Worm (Caenorhabditis elegans) whole organism, young adult: ENCODE data around the gene nmy-3.

ENCODE experiments used
- B0261.1 ChIP-seq: sonication (generic microtip); optimal IDR thresholded peaks from 2 replicates; lab custom pipeline; 2016; ENCODE audit warnings: mild to moderate bottlenecking, missing genetic modification characterization, moderate library complexity, missing compliant biosample characterization
- B0336.3 ChIP-seq: fragments of 200-800 bp; sonication (Bioruptor generic); IDR thresholded peaks from 2 replicates; pipeline ENCODE4 v1.3.6; 2022; ENCODE audit warnings: missing genetic modification characterization, missing compliant biosample characterization
- F10E7.11 ChIP-seq: sonication (generic microtip); optimal IDR thresholded peaks from 2 replicates; lab custom pipeline; 2017; ENCODE audit warnings: mild to moderate bottlenecking, missing genetic modification characterization, moderate library complexity, missing compliant biosample characterization
- F39B2.1 ChIP-seq: fragments of 200-800 bp; sonication (Bioruptor generic); IDR thresholded peaks from 2 replicates; pipeline ENCODE4 v1.3.6; 2022; ENCODE audit warnings: missing genetic modification reagents, missing genetic modification characterization, missing compliant biosample characterization
- F55B11.4 ChIP-seq: sonication (generic microtip); optimal IDR thresholded peaks from 2 replicates; lab custom pipeline; 2016; ENCODE audit warnings: missing compliant biosample characterization, missing genetic modification characterization, borderline replicate concordance; ENCODE audit not compliant: insufficient read depth
- K11D2.4 ChIP-seq: fragments of 200-800 bp; sonication (Bioruptor generic); IDR thresholded peaks from 2 replicates; pipeline ENCODE4 v1.3.6; 2022; ENCODE audit warnings: missing genetic modification reagents, missing genetic modification characterization, missing compliant biosample characterization
- Y53F4B.3 ChIP-seq: fragments of 200-800 bp; sonication (Bioruptor generic); IDR thresholded peaks from 2 replicates; pipeline ENCODE4 v1.3.6; 2022; ENCODE audit warnings: missing genetic modification reagents, missing genetic modification characterization, missing compliant biosample characterization
- Y56A3A.18 ChIP-seq: fragments of 200-800 bp; sonication (Bioruptor generic); IDR thresholded peaks from 2 replicates; pipeline ENCODE4 v1.3.6; 2022; ENCODE audit warnings: missing genetic modification reagents, missing genetic modification characterization, missing compliant biosample characterization
- Y67H2A.10 ChIP-seq: fragments of 200-800 bp; sonication (Bioruptor generic); conservative IDR thresholded peaks from 2 replicates; pipeline ENCODE4 v1.3.6; 2022; ENCODE audit warnings: missing genetic modification reagents, missing genetic modification characterization, missing compliant biosample characterization
- akir-1 ChIP-seq: fragments of 200-800 bp; sonication (Bioruptor generic); optimal IDR thresholded peaks from 2 replicates; lab custom pipeline; 2018; ENCODE audit warnings: mild to moderate bottlenecking, missing genetic modification characterization, moderate library complexity, missing compliant biosample characterization
- ama-1 ChIP-seq, 3 experiments: fragments of 150-350 bp in 1 of 3; sonication (generic microtip) in 2 of 3; optimal IDR thresholded peaks; 2 replicates each; lab custom pipeline; 2014 to 2018; ENCODE audit warnings: missing biosample characterization in 2 of 3, missing genetic modification characterization in 2 of 3, missing genetic modification reagents in 2 of 3
- aptf-2 ChIP-seq: fragments of 200-800 bp; sonication (Bioruptor generic); conservative IDR thresholded peaks from 2 replicates; pipeline ENCODE4 v1.3.6; 2022; ENCODE audit warnings: missing genetic modification reagents, missing genetic modification characterization, missing compliant biosample characterization
- atf-7 ChIP-seq: sonication (generic microtip); optimal IDR thresholded peaks from 2 replicates; lab custom pipeline; 2017; ENCODE audit warnings: mild to moderate bottlenecking, missing genetic modification characterization, missing compliant biosample characterization
- attf-5 ChIP-seq: fragments of 200-800 bp; sonication (Bioruptor generic); optimal IDR thresholded peaks from 2 replicates; lab custom pipeline; 2018; ENCODE audit warnings: mild to moderate bottlenecking, missing genetic modification characterization, missing compliant biosample characterization
- attf-6 ChIP-seq: fragments of 200-800 bp; sonication (Bioruptor generic); IDR thresholded peaks from 2 replicates; pipeline ENCODE4 v1.3.6; 2022; ENCODE audit warnings: missing genetic modification reagents, missing genetic modification characterization, missing compliant biosample characterization
- bed-2 ChIP-seq: fragments of 200-800 bp; sonication (Bioruptor generic); IDR thresholded peaks from 2 replicates; pipeline ENCODE4 v1.3.6; 2022; ENCODE audit warnings: missing genetic modification reagents, missing genetic modification characterization, missing compliant biosample characterization
- cebp-2 ChIP-seq: fragments of 200-800 bp; sonication (Bioruptor generic); IDR thresholded peaks from 2 replicates; pipeline ENCODE4 v1.3.6; 2022; ENCODE audit warnings: missing genetic modification characterization, missing compliant biosample characterization
- ceh-40 ChIP-seq: fragments of 200-800 bp; sonication (Bioruptor generic); IDR thresholded peaks from 2 replicates; pipeline ENCODE4 v1.3.6; 2022; ENCODE audit warnings: missing genetic modification characterization, missing compliant biosample characterization
- ceh-79 ChIP-seq: sonication (generic microtip); optimal IDR thresholded peaks from 2 replicates; lab custom pipeline; 2017; ENCODE audit warnings: mild to moderate bottlenecking, missing genetic modification characterization, missing compliant biosample characterization
- ceh-91 ChIP-seq: fragments of 200-800 bp; sonication (Bioruptor generic); IDR thresholded peaks from 2 replicates; pipeline ENCODE4 v1.3.6; 2022; ENCODE audit warnings: missing genetic modification reagents, missing genetic modification characterization, missing compliant biosample characterization
- hlh-26 ChIP-seq: fragments of 200-800 bp; sonication (Bioruptor generic); conservative IDR thresholded peaks from 2 replicates; pipeline ENCODE4 v1.3.6; 2022; ENCODE audit warnings: missing genetic modification reagents, missing genetic modification characterization, missing compliant biosample characterization
- let-607 ChIP-seq, 2 experiments: fragments of 200-800 bp in 1 of 2; sonication (Bioruptor generic) in 1 of 2; sonication (generic microtip) in 1 of 2; optimal IDR thresholded peaks; 2 replicates each; lab custom pipeline; 2016 to 2018; ENCODE audit warnings: mild to moderate bottlenecking in 2 of 2, missing compliant biosample characterization in 2 of 2, missing genetic modification characterization in 2 of 2, moderate library complexity in 2 of 2, missing genotype in 1 of 2
- lin-26 ChIP-seq: fragments of 200-800 bp; sonication (Bioruptor generic); IDR thresholded peaks from 2 replicates; pipeline ENCODE4 v1.3.6; 2022; ENCODE audit warnings: missing genetic modification reagents, missing genetic modification characterization, missing compliant biosample characterization
- lsl-1 ChIP-seq: fragments of 200-800 bp; sonication (Bioruptor generic); optimal IDR thresholded peaks from 2 replicates; lab custom pipeline; 2018; ENCODE audit warnings: mild to moderate bottlenecking, missing genetic modification characterization, moderate library complexity, missing compliant biosample characterization
- nhr-179 ChIP-seq: sonication (generic microtip); optimal IDR thresholded peaks from 2 replicates; lab custom pipeline; 2016; ENCODE audit warnings: mild to moderate bottlenecking, missing genetic modification characterization, missing compliant biosample characterization
- nhr-80 ChIP-seq: sonication (generic microtip); optimal IDR thresholded peaks from 2 replicates; lab custom pipeline; 2016; ENCODE audit warnings: missing genetic modification characterization, missing compliant biosample characterization
- sea-2 ChIP-seq: fragments of 200-800 bp; sonication (Bioruptor generic); IDR thresholded peaks from 2 replicates; pipeline ENCODE4 v1.3.6; 2022; ENCODE audit warnings: missing genetic modification characterization, missing compliant biosample characterization
- sptf-2 ChIP-seq: fragments of 200-800 bp; sonication (Bioruptor generic); optimal IDR thresholded peaks from 2 replicates; lab custom pipeline; 2018; ENCODE audit warnings: mild to moderate bottlenecking, missing genetic modification characterization, missing compliant biosample characterization
- tbx-9 ChIP-seq: sonication (generic microtip); optimal IDR thresholded peaks from 2 replicates; lab custom pipeline; 2016; ENCODE audit warnings: borderline replicate concordance, missing genetic modification characterization, inconsistent platforms, missing compliant biosample characterization
- unc-130 ChIP-seq: sonication (generic microtip); optimal IDR thresholded peaks from 2 replicates; lab custom pipeline; 2016; ENCODE audit warnings: missing genetic modification reagents, missing genetic modification characterization, missing compliant biosample characterization
- unc-62 ChIP-seq: fragments of 150-350 bp; optimal IDR thresholded peaks from 2 replicates; lab custom pipeline; 2014; ENCODE audit warnings: missing biosample characterization, missing genetic modification reagents, missing genetic modification characterization
- zfh-2 ChIP-seq: fragments of 200-800 bp; sonication (Bioruptor generic); conservative IDR thresholded peaks from 2 replicates; pipeline ENCODE4 v1.3.6; 2022; ENCODE audit warnings: missing genetic modification reagents, missing genetic modification characterization, missing compliant biosample characterization
- zim-3 ChIP-seq: sonication (generic microtip); optimal IDR thresholded peaks from 2 replicates; lab custom pipeline; 2017; ENCODE audit warnings: mild to moderate bottlenecking, missing genetic modification characterization, moderate library complexity, missing compliant biosample characterization
- ztf-18 ChIP-seq: sonication (generic microtip); optimal IDR thresholded peaks from 2 replicates; lab custom pipeline; 2016; ENCODE audit warnings: missing genotype, mild to moderate bottlenecking, missing genetic modification characterization, missing compliant biosample characterization
- ztf-25 ChIP-seq: fragments of 200-800 bp; sonication (Bioruptor generic); IDR thresholded peaks from 2 replicates; pipeline ENCODE4 v1.3.6; 2022; ENCODE audit warnings: missing genetic modification reagents, missing genetic modification characterization, missing compliant biosample characterization

nmy-3 gene

ce11 chrIV:9274008-9274529, at the start of gene nmy-3:
TSS of gene nmy-3 (plus strand) at chrIV:9274479.
- TF ChIP-seq K11D2.4: no peak
- TF ChIP-seq zim-3 (tag; lab: Kevin White, UChicago): no peak
- TF ChIP-seq nhr-179 (tag; lab: Kevin White, UChicago): no peak
- no peak for TF ChIP-seq attf-6 (GFP tag; lab: Robert Waterston, UW)
- TF ChIP-seq tbx-9 (tag; lab: Kevin White, UChicago): no peak
- no peak for TF ChIP-seq F10E7.11
- no peak for TF ChIP-seq Y67H2A.10 (GFP tag; lab: Robert Waterston, UW)
- TF ChIP-seq ama-1 (optimal IDR thresholded peaks at IDR 0.05; lab: Kevin White, UChicago): no peak
- TF ChIP-seq ama-1 (GFP tag; optimal IDR thresholded peaks at IDR 0.05; lab: Kevin White, UChicago): no peak
- TF ChIP-seq nhr-80 (tag; lab: Kevin White, UChicago): no peak
- no peak for TF ChIP-seq B0336.3 (GFP tag; lab: Robert Waterston, UW)
- TF ChIP-seq cebp-2 (GFP tag; lab: Robert Waterston, UW): no peak
- no peak for TF ChIP-seq unc-130 (GFP tag; lab: Kevin White, UChicago)
- no peak for TF ChIP-seq unc-62
- TF ChIP-seq Y53F4B.3 (GFP tag; lab: Robert Waterston, UW): no peak
- no peak for TF ChIP-seq F55B11.4 (tag; lab: Kevin White, UChicago)
- no peak for TF ChIP-seq attf-5 (GFP tag; lab: Kevin White, UChicago)
- no peak for TF ChIP-seq B0261.1
- TF ChIP-seq lsl-1 (GFP tag; lab: Kevin White, UChicago): no peak
- no peak for TF ChIP-seq ceh-91 (GFP tag; lab: Robert Waterston, UW)

- TF ChIP-seq ztf-18: no peak
- no peak for TF ChIP-seq zfh-2 (GFP tag; lab: Robert Waterston, UW)
- TF ChIP-seq hlh-26 (GFP tag; lab: Robert Waterston, UW): no peak
- TF ChIP-seq F39B2.1 (GFP tag; lab: Robert Waterston, UW): no peak
Observed at ce11 chrIV:9224825-9225224, 49.5 kb upstream of the nmy-3 start, which contains the start of gene C46C2.3. TSS of gene C46C2.3 (plus strand) at chrIV:9225125.

ce11 chrIV:9227650-9228049, 46.6 kb upstream of the nmy-3 start:
- TF ChIP-seq ceh-40 (GFP tag; lab: Robert Waterston, UW): no peak
- TF ChIP-seq Y56A3A.18: no peak
- no peak for TF ChIP-seq sea-2 (GFP tag; lab: Robert Waterston, UW)
- TF ChIP-seq lin-26 (GFP tag; lab: Robert Waterston, UW): no peak
- no peak for TF ChIP-seq ceh-79
- TF ChIP-seq aptf-2 (GFP tag; lab: Robert Waterston, UW): no peak
- TF ChIP-seq sptf-2 (GFP tag; lab: Kevin White, UChicago): no peak
- no peak for TF ChIP-seq bed-2 (GFP tag; lab: Robert Waterston, UW)
- TF ChIP-seq let-607 (tag; optimal IDR thresholded peaks at IDR 0.05; lab: Kevin White, UChicago): no peak
- TF ChIP-seq ztf-25 (GFP tag; lab: Robert Waterston, UW): no peak
- TF ChIP-seq akir-1 (GFP tag; lab: Kevin White, UChicago): no peak
- TF ChIP-seq B0261.1: no peak
- no peak for TF ChIP-seq atf-7 (tag; lab: Kevin White, UChicago)
